Fruit fly (Drosophila melanogaster) whole organism, embryonic: ENCODE measurements around the gene CG33341.

Source experiments
- B-H2 ChIP-seq: fragments of 200-800 bp; sonication (Bioruptor generic); optimal IDR thresholded peaks from 2 replicates; lab custom pipeline; 2018; ENCODE audit warnings: missing biosample characterization, mild to moderate bottlenecking, missing genetic modification characterization
- Bgb ChIP-seq: fragments of 200-800 bp; sonication (Bioruptor generic); IDR thresholded peaks from 2 replicates; pipeline ENCODE4 v1.3.6; 2022; ENCODE audit warnings: missing biosample characterization, missing genetic modification characterization; ENCODE audit not compliant: partially characterized antibody
- Blimp-1 ChIP-seq: fragments of 200-800 bp; sonication (Bioruptor generic); optimal IDR thresholded peaks from 3 replicates; lab custom pipeline; 2018; ENCODE audit warnings: missing biosample characterization, missing genetic modification characterization, mild to moderate bottlenecking, moderate library complexity, missing genetic modification reagents
- CG10274 ChIP-seq: fragments of 200-800 bp; sonication (Bioruptor generic); optimal IDR thresholded peaks from 3 replicates; lab custom pipeline; 2017; ENCODE audit warnings: missing biosample characterization, mild to moderate bottlenecking, missing genetic modification characterization
- CG10431 ChIP-seq: fragments of 200-800 bp; sonication (Bioruptor generic); optimal IDR thresholded peaks from 3 replicates; lab custom pipeline; 2018; ENCODE audit warnings: missing biosample characterization, mild to moderate bottlenecking, missing genetic modification characterization
- CG10959 ChIP-seq: fragments of 200-800 bp; sonication (Bioruptor generic); IDR thresholded peaks from 2 replicates; pipeline ENCODE4 v1.3.6; 2022; ENCODE audit warnings: missing biosample characterization, missing genetic modification characterization
- CG12104 ChIP-seq: fragments of 200-800 bp; sonication (Bioruptor generic); optimal IDR thresholded peaks from 3 replicates; lab custom pipeline; 2016; ENCODE audit warnings: missing biosample characterization, missing genetic modification characterization
- CG12219 ChIP-seq: fragments of 200-800 bp; sonication (Bioruptor generic); optimal IDR thresholded peaks from 3 replicates; lab custom pipeline; 2018; ENCODE audit warnings: missing biosample characterization, mild to moderate bottlenecking, missing genetic modification characterization
- CG12299 ChIP-seq: fragments of 200-800 bp; sonication (Bioruptor generic); optimal IDR thresholded peaks from 2 replicates; lab custom pipeline; 2018; ENCODE audit warnings: missing biosample characterization, mild to moderate bottlenecking, missing genetic modification characterization
- CG1233 ChIP-seq: fragments of 200-800 bp; sonication (Bioruptor generic); optimal IDR thresholded peaks from 4 replicates; lab custom pipeline; 2018; ENCODE audit warnings: missing biosample characterization, mild to moderate bottlenecking, missing genetic modification characterization
- CG1529 ChIP-seq: fragments of 200-800 bp; sonication (Bioruptor generic); optimal IDR thresholded peaks from 3 replicates; lab custom pipeline; 2018; ENCODE audit warnings: missing biosample characterization, missing genetic modification characterization
- CG15514 ChIP-seq: fragments of 200-800 bp; sonication (Bioruptor generic); optimal IDR thresholded peaks from 3 replicates; lab custom pipeline; 2017; ENCODE audit warnings: missing biosample characterization, missing genetic modification characterization, mild to moderate bottlenecking, moderate library complexity, missing genetic modification reagents
- CG15601 ChIP-seq: fragments of 200-800 bp; sonication (Bioruptor generic); optimal IDR thresholded peaks from 3 replicates; lab custom pipeline; 2019; ENCODE audit warnings: missing biosample characterization, mild to moderate bottlenecking, missing genetic modification characterization, moderate library complexity
- CG18476 ChIP-seq: fragments of 200-800 bp; sonication (Bioruptor generic); optimal IDR thresholded peaks from 2 replicates; lab custom pipeline; 2016; ENCODE audit warnings: missing biosample characterization, mild to moderate bottlenecking, missing genetic modification characterization
- CG18599 ChIP-seq: fragments of 200-800 bp; sonication (Bioruptor generic); optimal IDR thresholded peaks from 3 replicates; lab custom pipeline; 2017; ENCODE audit warnings: missing biosample characterization, missing genetic modification characterization, mild to moderate bottlenecking, moderate library complexity, missing genetic modification reagents
- CG2202 ChIP-seq: fragments of 200-800 bp; sonication (Bioruptor generic); optimal IDR thresholded peaks from 2 replicates; lab custom pipeline; 2018; ENCODE audit warnings: missing biosample characterization, mild to moderate bottlenecking, missing genetic modification characterization
- CG4854 ChIP-seq: fragments of 200-800 bp; sonication (Bioruptor generic); optimal IDR thresholded peaks from 2 replicates; lab custom pipeline; 2016; ENCODE audit warnings: missing biosample characterization, missing genetic modification characterization, inconsistent platforms
- CG6813 ChIP-seq: fragments of 200-800 bp; sonication (Bioruptor generic); optimal IDR thresholded peaks from 2 replicates; lab custom pipeline; 2017; ENCODE audit warnings: missing biosample characterization, missing genetic modification characterization, mild to moderate bottlenecking, moderate library complexity, missing genetic modification reagents
- CG6854 ChIP-seq: fragments of 200-800 bp; sonication (Bioruptor generic); optimal IDR thresholded peaks from 3 replicates; lab custom pipeline; 2017; ENCODE audit warnings: missing biosample characterization, mild to moderate bottlenecking, missing genetic modification characterization
- CG8089 ChIP-seq: fragments of 200-800 bp; sonication (Bioruptor generic); optimal IDR thresholded peaks from 3 replicates; lab custom pipeline; 2016; ENCODE audit warnings: missing biosample characterization, missing genetic modification characterization
- CG9215 ChIP-seq: fragments of 200-800 bp; sonication (Bioruptor generic); IDR thresholded peaks from 2 replicates; pipeline ENCODE4 v1.3.6; 2022; ENCODE audit warnings: missing biosample characterization, missing genetic modification characterization
- CG9437 ChIP-seq: fragments of 200-800 bp; sonication (Bioruptor generic); optimal IDR thresholded peaks from 2 replicates; lab custom pipeline; 2018; ENCODE audit warnings: missing biosample characterization, mild to moderate bottlenecking, missing genetic modification characterization
- CTCF ChIP-seq: fragments of 200-800 bp; sonication (Bioruptor generic); optimal IDR thresholded peaks from 2 replicates; lab custom pipeline; 2017; ENCODE audit warnings: missing biosample characterization, mild to moderate bottlenecking, missing genetic modification characterization, moderate library complexity
- CkIIα-i1 ChIP-seq: fragments of 200-800 bp; sonication (Bioruptor generic); IDR thresholded peaks from 2 replicates; pipeline ENCODE4 v1.3.6; 2022; ENCODE audit warnings: missing biosample characterization, missing genetic modification characterization
- Doc2 ChIP-seq: fragments of 200-800 bp; sonication (Bioruptor generic); IDR thresholded peaks from 2 replicates; pipeline ENCODE4 v1.3.6; 2022; ENCODE audit warnings: missing biosample characterization, missing genetic modification characterization
- Dp ChIP-seq: fragments of 200-800 bp; sonication (Bioruptor generic); optimal IDR thresholded peaks from 2 replicates; lab custom pipeline; 2018; ENCODE audit warnings: missing biosample characterization, mild to moderate bottlenecking, missing genetic modification characterization, moderate library complexity
- ERR ChIP-seq: fragments of 200-800 bp; sonication (Bioruptor generic); optimal IDR thresholded peaks from 2 replicates; lab custom pipeline; 2016; ENCODE audit warnings: missing biosample characterization, missing genetic modification characterization
- Hmx ChIP-seq: fragments of 200-800 bp; sonication (Bioruptor generic); optimal IDR thresholded peaks from 2 replicates; lab custom pipeline; 2016; ENCODE audit warnings: missing biosample characterization, missing genetic modification characterization
- Lhr ChIP-seq: fragments of 200-800 bp; sonication (Bioruptor generic); optimal IDR thresholded peaks from 3 replicates; lab custom pipeline; 2017; ENCODE audit warnings: mild to moderate bottlenecking, missing biosample characterization, missing genetic modification reagents, missing genetic modification characterization
- Med ChIP-seq: fragments of 200-800 bp; sonication (Bioruptor generic); peaks from one replicate; lab custom pipeline; 2016; ENCODE audit warnings: missing biosample characterization, missing genetic modification characterization, mild to moderate bottlenecking, inconsistent platforms, moderate library complexity
- Mes4 ChIP-seq: fragments of 200-800 bp; sonication (Bioruptor generic); optimal IDR thresholded peaks from 2 replicates; lab custom pipeline; 2016; ENCODE audit warnings: missing biosample characterization, missing genetic modification characterization
- NC2β ChIP-seq: fragments of 200-800 bp; sonication (Bioruptor generic); optimal IDR thresholded peaks from 2 replicates; lab custom pipeline; 2016; ENCODE audit warnings: missing biosample characterization, missing genetic modification characterization
- Opbp ChIP-seq: fragments of 200-800 bp; sonication (Bioruptor generic); IDR thresholded peaks from 3 replicates; pipeline ENCODE4 v1.3.6; 2022; ENCODE audit warnings: missing biosample characterization, missing genetic modification characterization; ENCODE audit not compliant: partially characterized antibody
- Optix ChIP-seq: fragments of 200-800 bp; sonication (Bioruptor generic); IDR thresholded peaks from 3 replicates; pipeline ENCODE4 v1.3.6; 2022; ENCODE audit warnings: missing biosample characterization, missing genetic modification characterization
- Ptx1 ChIP-seq: fragments of 200-800 bp; sonication (Bioruptor generic); IDR thresholded peaks from 2 replicates; pipeline ENCODE4 v1.3.6; 2022; ENCODE audit warnings: missing biosample characterization, missing genetic modification characterization
- Rfx ChIP-seq: fragments of 200-800 bp; sonication (Bioruptor generic); IDR thresholded peaks from 2 replicates; pipeline ENCODE4 v1.3.6; 2022; ENCODE audit warnings: missing biosample characterization, missing genetic modification characterization
- Sin3A ChIP-seq: fragments of >200 bp; optimal IDR thresholded peaks from 2 replicates; lab custom pipeline; 2018
- ato ChIP-seq: fragments of 200-800 bp; sonication (Bioruptor generic); IDR thresholded peaks from 2 replicates; pipeline ENCODE4 v1.3.6; 2022; ENCODE audit warnings: missing biosample characterization, missing genetic modification characterization; ENCODE audit not compliant: partially characterized antibody
- disco-r ChIP-seq: fragments of 200-800 bp; sonication (Bioruptor generic); optimal IDR thresholded peaks from 2 replicates; lab custom pipeline; 2016; ENCODE audit warnings: missing biosample characterization, missing genetic modification characterization
- dm ChIP-seq: fragments of 200-800 bp; sonication (Bioruptor generic); optimal IDR thresholded peaks from 3 replicates; lab custom pipeline; 2016; ENCODE audit warnings: missing biosample characterization, missing genetic modification characterization
- dmrt11E ChIP-seq: fragments of 200-800 bp; sonication (Bioruptor generic); optimal IDR thresholded peaks from 3 replicates; lab custom pipeline; 2018; ENCODE audit warnings: missing biosample characterization, mild to moderate bottlenecking, missing genetic modification characterization, moderate library complexity
- dmrt99B ChIP-seq: fragments of 200-800 bp; sonication (Bioruptor generic); optimal IDR thresholded peaks from 2 replicates; lab custom pipeline; 2018; ENCODE audit warnings: missing biosample characterization, mild to moderate bottlenecking, missing genetic modification characterization, moderate library complexity
- gcm2 ChIP-seq: fragments of 200-800 bp; sonication (Bioruptor generic); optimal IDR thresholded peaks from 2 replicates; lab custom pipeline; 2016; ENCODE audit warnings: missing biosample characterization, missing genetic modification characterization
- gsb ChIP-seq: fragments of 200-800 bp; sonication (Bioruptor generic); IDR thresholded peaks from 2 replicates; pipeline ENCODE4 v1.3.6; 2022; ENCODE audit warnings: missing biosample characterization, missing genetic modification characterization
- kay ChIP-seq: fragments of 200-800 bp; sonication (Bioruptor generic); optimal IDR thresholded peaks from 2 replicates; lab custom pipeline; 2016; ENCODE audit warnings: missing biosample characterization, missing genetic modification characterization
- ken ChIP-seq: fragments of 200-800 bp; sonication (Bioruptor generic); IDR thresholded peaks from 3 replicates; pipeline ENCODE4 v1.3.6; 2022; ENCODE audit warnings: missing biosample characterization, missing genetic modification characterization
- org-1 ChIP-seq: fragments of 200-800 bp; sonication (Bioruptor generic); optimal IDR thresholded peaks from 2 replicates; lab custom pipeline; 2017; ENCODE audit warnings: missing biosample characterization, missing genetic modification characterization
- pb ChIP-seq: fragments of 200-800 bp; sonication (Bioruptor generic); optimal IDR thresholded peaks from 3 replicates; lab custom pipeline; 2016; ENCODE audit warnings: missing biosample characterization, missing genetic modification characterization
- pum ChIP-seq: fragments of 200-800 bp; sonication (Bioruptor generic); optimal IDR thresholded peaks from 2 replicates; lab custom pipeline; 2016; ENCODE audit warnings: missing biosample characterization, missing genetic modification characterization
- toy ChIP-seq: fragments of 200-800 bp; sonication (Bioruptor generic); IDR thresholded peaks from 2 replicates; pipeline ENCODE4 v1.3.6; 2022; ENCODE audit warnings: missing biosample characterization, missing genetic modification characterization
- ttk ChIP-seq: fragments of 200-800 bp; sonication (Bioruptor generic); IDR thresholded peaks from 2 replicates; pipeline ENCODE4 v2.1.2; 2022; ENCODE audit warnings: missing biosample characterization, missing genetic modification characterization

CG33341 gene

dm6 chr3R:24333182-24333808 is 34.9 kb upstream of the CG33341 start, which contains the start of the genes Rrp5 and Dis3 (continued):
- peak; percentile 44; the same call in 1 of the 2 replicates for TF ChIP-seq Bgb (GFP tag; lab: Robert Waterston, UW)
- TF ChIP-seq CG9437 (GFP tag; lab: Kevin White, UChicago) = no peak
- TF ChIP-seq CG1233 = no peak
- no peak for TF ChIP-seq CG12104 (GFP tag; lab: Kevin White, UChicago)
- no peak for TF ChIP-seq Doc2 (GFP tag; lab: Robert Waterston, UW)
- no peak for TF ChIP-seq Optix
- TF ChIP-seq Sin3A = peak; percentile 81
- TF ChIP-seq Med (GFP tag; lab: Kevin White, UChicago) = peak; percentile 92
- TF ChIP-seq CG6813 = no peak
- no peak for TF ChIP-seq Hmx (GFP tag; lab: Kevin White, UChicago)
- no peak for TF ChIP-seq Blimp-1 (GFP tag; lab: Kevin White, UChicago)
- TF ChIP-seq CG12219 = no peak
- TF ChIP-seq dm (GFP tag; lab: Kevin White, UChicago) = peak; percentile 100
- peak; percentile 76 for TF ChIP-seq Opbp
- peak; percentile 45; the same call in 1 of the 2 replicates for TF ChIP-seq Ptx1 (GFP tag; lab: Robert Waterston, UW)
- no peak for TF ChIP-seq disco-r (GFP tag; lab: Kevin White, UChicago)
- TF ChIP-seq pb (GFP tag; lab: Kevin White, UChicago) = no peak
- TF ChIP-seq gsb (GFP tag; lab: Robert Waterston, UW) = no peak
- no peak for TF ChIP-seq CG1529 (GFP tag; lab: Kevin White, UChicago)
- TF ChIP-seq NC2β (GFP tag; lab: Kevin White, UChicago) = peak; percentile 59
- no peak for TF ChIP-seq dmrt99B (tag; lab: Kevin White, UChicago)
- TF ChIP-seq kay (GFP tag; lab: Kevin White, UChicago) = no peak
- no peak for TF ChIP-seq CG2202 (tag; lab: Kevin White, UChicago)
- TF ChIP-seq ttk (GFP tag; lab: Robert Waterston, UW) = peak; percentile 38; the same call in 1 of the 2 replicates
- TF ChIP-seq B-H2 (GFP tag; lab: Kevin White, UChicago) = no peak
- TF ChIP-seq CG4854 = no peak
- TF ChIP-seq CTCF (GFP tag; lab: Kevin White, UChicago) = no peak
- TF ChIP-seq org-1 = no peak
- no peak for TF ChIP-seq ERR
- TF ChIP-seq CG10274 (GFP tag; lab: Kevin White, UChicago) = no peak
- no peak for TF ChIP-seq CG18476
- peak; percentile 73 for TF ChIP-seq Rfx (GFP tag; lab: Robert Waterston, UW)
- peak; percentile 64 for TF ChIP-seq Dp (GFP tag; lab: Kevin White, UChicago)
- TF ChIP-seq ken (GFP tag; lab: Robert Waterston, UW) = peak; percentile 81
- TF ChIP-seq CG9215 (GFP tag; lab: Robert Waterston, UW) = peak; percentile 33
- no peak for TF ChIP-seq CG6854
- TF ChIP-seq CG15514 (GFP tag; lab: Kevin White, UChicago) = peak; percentile 85
- no peak for TF ChIP-seq CG10431 (GFP tag; lab: Kevin White, UChicago)
- TF ChIP-seq Mes4 (GFP tag; lab: Kevin White, UChicago) = no peak
- TF ChIP-seq dmrt11E (tag; lab: Kevin White, UChicago) = no peak
- TF ChIP-seq gcm2 (GFP tag; lab: Kevin White, UChicago) = no peak
- no peak for TF ChIP-seq CG12299 (tag; lab: Kevin White, UChicago)
- no peak for TF ChIP-seq pum (GFP tag; lab: Kevin White, UChicago)
- TF ChIP-seq toy = 0 out of 2 replicates have a peak, but pooled peaks have one; percentile 10
- TF ChIP-seq CkIIα-i1 = no peak
- peak; percentile 7 for TF ChIP-seq CG8089 (GFP tag; lab: Kevin White, UChicago)
- no peak for TF ChIP-seq CG15601 (tag; lab: Kevin White, UChicago)
- TF ChIP-seq CG18599 (GFP tag; lab: Kevin White, UChicago) = no peak
- no peak for TF ChIP-seq Lhr (GFP tag; lab: Kevin White, UChicago)
- peak; percentile 7; the same call in 1 of the 2 replicates for TF ChIP-seq ato (GFP tag; lab: Robert Waterston, UW)
- TF ChIP-seq CG10959 (GFP tag; lab: Robert Waterston, UW) = peak; percentile 18; the same call in 1 of the 2 replicates
